Worm (Caenorhabditis elegans) whole organism, young adult: ENCODE results near the gene Y43F8B.3.

ENCODE experiments used
- B0019.2 ChIP-seq: fragments of 200-800 bp; sonication (Bioruptor generic); conservative IDR thresholded peaks from 2 replicates; pipeline ENCODE4 v1.3.6; 2022; ENCODE audit warnings: missing genetic modification reagents, missing genetic modification characterization, missing compliant biosample characterization
- B0261.1 ChIP-seq: sonication (generic microtip); optimal IDR thresholded peaks from 2 replicates; lab custom pipeline; 2016; ENCODE audit warnings: mild to moderate bottlenecking, missing genetic modification characterization, moderate library complexity, missing compliant biosample characterization
- B0336.3 ChIP-seq: fragments of 200-800 bp; sonication (Bioruptor generic); IDR thresholded peaks from 2 replicates; pipeline ENCODE4 v1.3.6; 2022; ENCODE audit warnings: missing genetic modification characterization, missing compliant biosample characterization
- C17E4.6 ChIP-seq: fragments of 200-800 bp; sonication (Bioruptor generic); IDR thresholded peaks from 2 replicates; pipeline ENCODE4 v1.3.6; 2022; ENCODE audit warnings: missing genetic modification reagents, missing genetic modification characterization, missing compliant biosample characterization
- D2030.7 ChIP-seq: fragments of 200-800 bp; sonication (Bioruptor generic); IDR thresholded peaks from 2 replicates; pipeline ENCODE4 v1.3.6; 2022; ENCODE audit warnings: missing genetic modification reagents, missing genetic modification characterization, missing compliant biosample characterization
- F22D6.2 ChIP-seq: sonication (generic microtip); optimal IDR thresholded peaks from 2 replicates; lab custom pipeline; 2016; ENCODE audit warnings: mild to moderate bottlenecking, missing genetic modification characterization, missing compliant biosample characterization
- F39B2.1 ChIP-seq: fragments of 200-800 bp; sonication (Bioruptor generic); IDR thresholded peaks from 2 replicates; pipeline ENCODE4 v1.3.6; 2022; ENCODE audit warnings: missing genetic modification reagents, missing genetic modification characterization, missing compliant biosample characterization
- F55B11.4 ChIP-seq: sonication (generic microtip); optimal IDR thresholded peaks from 2 replicates; lab custom pipeline; 2016; ENCODE audit warnings: missing compliant biosample characterization, missing genetic modification characterization, borderline replicate concordance; ENCODE audit not compliant: insufficient read depth
- F57C9.4 ChIP-seq: sonication (generic microtip); optimal IDR thresholded peaks from 2 replicates; lab custom pipeline; 2017; ENCODE audit warnings: mild to moderate bottlenecking, missing genetic modification characterization, missing compliant biosample characterization
- K12H6.12 ChIP-seq: fragments of 200-800 bp; sonication (Bioruptor generic); optimal IDR thresholded peaks from 2 replicates; lab custom pipeline; 2018; ENCODE audit warnings: mild to moderate bottlenecking, missing genetic modification characterization, missing compliant biosample characterization
- Y53F4B.3 ChIP-seq: fragments of 200-800 bp; sonication (Bioruptor generic); IDR thresholded peaks from 2 replicates; pipeline ENCODE4 v1.3.6; 2022; ENCODE audit warnings: missing genetic modification reagents, missing genetic modification characterization, missing compliant biosample characterization
- Y95B8A.8 ChIP-seq: fragments of 200-800 bp; sonication (Bioruptor generic); IDR thresholded peaks from 2 replicates; pipeline ENCODE4 v1.3.6; 2022; ENCODE audit warnings: missing genetic modification reagents, missing genetic modification characterization, missing compliant biosample characterization
- ZK185.1 ChIP-seq: sonication (generic microtip); optimal IDR thresholded peaks from 2 replicates; lab custom pipeline; 2016; ENCODE audit warnings: mild to moderate bottlenecking, missing genetic modification characterization, missing compliant biosample characterization; ENCODE audit not compliant: poor library complexity, severe bottlenecking
- akir-1 ChIP-seq: fragments of 200-800 bp; sonication (Bioruptor generic); optimal IDR thresholded peaks from 2 replicates; lab custom pipeline; 2018; ENCODE audit warnings: mild to moderate bottlenecking, missing genetic modification characterization, moderate library complexity, missing compliant biosample characterization
- aptf-2 ChIP-seq: fragments of 200-800 bp; sonication (Bioruptor generic); conservative IDR thresholded peaks from 2 replicates; pipeline ENCODE4 v1.3.6; 2022; ENCODE audit warnings: missing genetic modification reagents, missing genetic modification characterization, missing compliant biosample characterization
- attf-6 ChIP-seq: fragments of 200-800 bp; sonication (Bioruptor generic); IDR thresholded peaks from 2 replicates; pipeline ENCODE4 v1.3.6; 2022; ENCODE audit warnings: missing genetic modification reagents, missing genetic modification characterization, missing compliant biosample characterization
- bed-2 ChIP-seq: fragments of 200-800 bp; sonication (Bioruptor generic); IDR thresholded peaks from 2 replicates; pipeline ENCODE4 v1.3.6; 2022; ENCODE audit warnings: missing genetic modification reagents, missing genetic modification characterization, missing compliant biosample characterization
- cebp-1 ChIP-seq, 2 experiments: fragments of 200-800 bp in 1 of 2; sonication (Bioruptor generic) in 1 of 2; sonication (generic microtip) in 1 of 2; IDR thresholded peaks in 1 of 2; optimal IDR thresholded peaks in 1 of 2; 2 replicates each; pipeline versions ENCODE4 v1.3.6 to Lab custom; 2017 to 2022; ENCODE audit warnings: missing compliant biosample characterization in 2 of 2, missing genetic modification characterization in 2 of 2, mild to moderate bottlenecking in 1 of 2, missing genetic modification reagents in 1 of 2, moderate library complexity in 1 of 2
- ceh-27 ChIP-seq: fragments of 200-800 bp; sonication (Bioruptor generic); optimal IDR thresholded peaks from 2 replicates; lab custom pipeline; 2018; ENCODE audit warnings: mild to moderate bottlenecking, missing genetic modification characterization, moderate library complexity, missing compliant biosample characterization
- ceh-58 ChIP-seq: fragments of 200-800 bp; sonication (Bioruptor generic); IDR thresholded peaks from 2 replicates; pipeline ENCODE4 v1.3.6; 2022; ENCODE audit warnings: missing genetic modification characterization, missing compliant biosample characterization
- ceh-91 ChIP-seq: fragments of 200-800 bp; sonication (Bioruptor generic); IDR thresholded peaks from 2 replicates; pipeline ENCODE4 v1.3.6; 2022; ENCODE audit warnings: missing genetic modification reagents, missing genetic modification characterization, missing compliant biosample characterization
- chd-7 ChIP-seq: sonication (generic microtip); optimal IDR thresholded peaks from 2 replicates; lab custom pipeline; 2016; ENCODE audit warnings: mild to moderate bottlenecking, missing genetic modification characterization, moderate library complexity, missing compliant biosample characterization
- die-1 ChIP-seq: sonication (generic microtip); optimal IDR thresholded peaks from 2 replicates; lab custom pipeline; 2016; ENCODE audit warnings: missing genotype, mild to moderate bottlenecking, missing genetic modification characterization, missing compliant biosample characterization
- dpl-1 ChIP-seq: fragments of 150-350 bp; optimal IDR thresholded peaks from 2 replicates; lab custom pipeline; 2014; ENCODE audit warnings: missing biosample characterization, missing genetic modification reagents, missing genetic modification characterization
- egrh-3 ChIP-seq: fragments of 200-800 bp; sonication (Bioruptor generic); IDR thresholded peaks from 2 replicates; pipeline ENCODE4 v1.3.6; 2022; ENCODE audit warnings: missing genetic modification reagents, missing genetic modification characterization, missing compliant biosample characterization
- ekl-4 ChIP-seq: fragments of 200-800 bp; sonication (Bioruptor generic); IDR thresholded peaks from 2 replicates; pipeline ENCODE4 v1.3.6; 2022; ENCODE audit warnings: missing genetic modification reagents, missing genetic modification characterization, missing compliant biosample characterization
- ets-4 ChIP-seq: fragments of 200-800 bp; sonication (Bioruptor generic); optimal IDR thresholded peaks from 2 replicates; lab custom pipeline; 2018; ENCODE audit warnings: mild to moderate bottlenecking, missing genetic modification characterization, missing compliant biosample characterization
- gei-17 ChIP-seq: fragments of 200-800 bp; sonication (Bioruptor generic); optimal IDR thresholded peaks from 2 replicates; lab custom pipeline; 2018; ENCODE audit warnings: mild to moderate bottlenecking, missing genetic modification characterization, missing compliant biosample characterization
- hmg-1.2 ChIP-seq: fragments of 200-800 bp; sonication (Bioruptor generic); IDR thresholded peaks from 2 replicates; pipeline ENCODE4 v1.3.6; 2022; ENCODE audit warnings: missing genetic modification reagents, missing genetic modification characterization, missing compliant biosample characterization
- lin-26 ChIP-seq: fragments of 200-800 bp; sonication (Bioruptor generic); IDR thresholded peaks from 2 replicates; pipeline ENCODE4 v1.3.6; 2022; ENCODE audit warnings: missing genetic modification reagents, missing genetic modification characterization, missing compliant biosample characterization
- lin-35 ChIP-seq, 3 experiments: fragments of 150-350 bp in 2 of 3; sonication (generic microtip) in 1 of 3; optimal IDR thresholded peaks; 2 replicates each; lab custom pipeline; 2014 to 2018; ENCODE audit warnings: missing biosample characterization in 3 of 3, missing genetic modification characterization in 3 of 3, missing genetic modification reagents in 3 of 3
- lir-1 ChIP-seq: fragments of 200-800 bp; sonication (Bioruptor generic); conservative IDR thresholded peaks from 2 replicates; pipeline ENCODE4 v1.3.6; 2022; ENCODE audit warnings: missing genetic modification reagents, missing genetic modification characterization, missing compliant biosample characterization
- madf-6 ChIP-seq: fragments of 200-800 bp; sonication (Bioruptor generic); IDR thresholded peaks from 2 replicates; pipeline ENCODE4 v1.3.6; 2022; ENCODE audit warnings: missing genetic modification reagents, missing genetic modification characterization, missing compliant biosample characterization
- mcd-1 ChIP-seq: fragments of 200-800 bp; sonication (Bioruptor generic); IDR thresholded peaks from 2 replicates; pipeline ENCODE4 v1.3.6; 2022; ENCODE audit warnings: missing genetic modification reagents, missing genetic modification characterization, missing compliant biosample characterization
- mel-28 ChIP-seq: sonication (generic microtip); optimal IDR thresholded peaks from 2 replicates; lab custom pipeline; 2016; ENCODE audit warnings: borderline replicate concordance, mild to moderate bottlenecking, missing genetic modification characterization, missing compliant biosample characterization
- mxl-1 ChIP-seq: sonication (generic microtip); optimal IDR thresholded peaks from 2 replicates; lab custom pipeline; 2016; ENCODE audit warnings: missing genetic modification characterization, missing compliant biosample characterization
- nfya-1 ChIP-seq: sonication (generic microtip); optimal IDR thresholded peaks from 2 replicates; lab custom pipeline; 2017; ENCODE audit warnings: antibody characterized with exemption, missing compliant biosample characterization, missing genetic modification characterization, borderline replicate concordance; ENCODE audit not compliant: insufficient read depth
- nhr-27 ChIP-seq: fragments of 200-800 bp; sonication (Bioruptor generic); optimal IDR thresholded peaks from 2 replicates; lab custom pipeline; 2018; ENCODE audit warnings: mild to moderate bottlenecking, missing genetic modification characterization, moderate library complexity, missing compliant biosample characterization
- nhr-90 ChIP-seq: sonication (generic microtip); optimal IDR thresholded peaks from 2 replicates; lab custom pipeline; 2016; ENCODE audit warnings: missing genotype, mild to moderate bottlenecking, missing genetic modification characterization, missing compliant biosample characterization
- rec-8 ChIP-seq, 2 experiments: sonication (generic microtip); optimal IDR thresholded peaks; 2 replicates each; lab custom pipeline; 2016; ENCODE audit warnings: mild to moderate bottlenecking in 2 of 2, missing genetic modification characterization in 2 of 2, missing genetic modification reagents in 2 of 2, missing genotype in 2 of 2, missing biosample characterization in 1 of 2, missing compliant biosample characterization in 1 of 2, moderate library complexity in 1 of 2
- sdz-38 ChIP-seq: sonication (generic microtip); optimal IDR thresholded peaks from 2 replicates; lab custom pipeline; 2016; ENCODE audit warnings: missing genotype, missing genetic modification characterization, missing compliant biosample characterization
- snpc-1.1 ChIP-seq: sonication (generic microtip); optimal IDR thresholded peaks from 2 replicates; lab custom pipeline; 2017; ENCODE audit warnings: missing genetic modification characterization, mild to moderate bottlenecking, missing compliant biosample characterization, antibody characterized with exemption, moderate library complexity, missing genotype, missing genetic modification reagents; ENCODE audit not compliant: insufficient read depth
- snpc-3.4 ChIP-seq: sonication (generic microtip); optimal IDR thresholded peaks from 2 replicates; lab custom pipeline; 2017; ENCODE audit warnings: missing genetic modification characterization, mild to moderate bottlenecking, missing compliant biosample characterization, antibody characterized with exemption, moderate library complexity, missing genotype, missing genetic modification reagents
- tbp1 ChIP-seq: fragments of 200-800 bp; sonication (Bioruptor generic); optimal IDR thresholded peaks from 2 replicates; lab custom pipeline; 2018; ENCODE audit warnings: mild to moderate bottlenecking, missing genetic modification characterization, missing compliant biosample characterization
- ztf-6 ChIP-seq: fragments of 200-800 bp; sonication (Bioruptor generic); IDR thresholded peaks from 2 replicates; pipeline ENCODE4 v1.3.6; 2022; ENCODE audit warnings: missing genetic modification reagents, missing genetic modification characterization, missing compliant biosample characterization

Y43F8B.3 gene

ce11 chrV:19522551-19523137, 19.7 kb downstream of the Y43F8B.3 start (continued):
- TF ChIP-seq B0261.1, result peak; percentile 18
- no peak for TF ChIP-seq C17E4.6 (GFP tag; lab: Robert Waterston, UW)
- TF ChIP-seq F39B2.1 (GFP tag; lab: Robert Waterston, UW), result no peak
- TF ChIP-seq ceh-27, result peak; percentile 69
- TF ChIP-seq sdz-38 (tag; lab: Kevin White, UChicago), result no peak
- peak; percentile 78; the same call in 1 of the 2 replicates for TF ChIP-seq B0336.3 (GFP tag; lab: Robert Waterston, UW)
- peak; percentile 25 for TF ChIP-seq nhr-90
- no peak for TF ChIP-seq B0019.2 (GFP tag; lab: Robert Waterston, UW)
- TF ChIP-seq K12H6.12 (tag; lab: Kevin White, UChicago), result peak; percentile 85
- peak; percentile 98 for TF ChIP-seq hmg-1.2 (GFP tag; lab: Robert Waterston, UW)
- TF ChIP-seq Y53F4B.3 (GFP tag; lab: Robert Waterston, UW), result no peak
- peak; percentile 33; the same call in 1 of the 2 replicates for TF ChIP-seq egrh-3 (GFP tag; lab: Robert Waterston, UW)
- TF ChIP-seq akir-1 (GFP tag; lab: Kevin White, UChicago), result no peak
- no peak for TF ChIP-seq D2030.7 (GFP tag; lab: Robert Waterston, UW)
- TF ChIP-seq F55B11.4 (tag; lab: Kevin White, UChicago), result no peak
- TF ChIP-seq ceh-91 (GFP tag; lab: Robert Waterston, UW), result no peak
- peak; percentile 93 for TF ChIP-seq chd-7 (tag; lab: Kevin White, UChicago)
- TF ChIP-seq aptf-2 (GFP tag; lab: Robert Waterston, UW), result no peak
- TF ChIP-seq nhr-27 (tag; lab: Kevin White, UChicago), result no peak
- TF ChIP-seq die-1, result peak; percentile 44
- TF ChIP-seq ceh-58 (GFP tag; lab: Robert Waterston, UW), result 0 out of 2 replicates have a peak, but pooled peaks have one; percentile 68
- TF ChIP-seq tbp1 (GFP tag; lab: Kevin White, UChicago), result peak; percentile 68
- TF ChIP-seq cebp-1 (GFP tag; IDR thresholded peaks at IDR 0.05; lab: Robert Waterston, UW), result no peak; the same call in 1 of the 2 replicates
- TF ChIP-seq cebp-1 (tag; optimal IDR thresholded peaks at IDR 0.05; lab: Kevin White, UChicago), result peak; percentile 82
- peak; percentile 82 for TF ChIP-seq gei-17
- no peak for TF ChIP-seq mxl-1 (tag; lab: Kevin White, UChicago)
- peak; percentile 45 for TF ChIP-seq ets-4 (GFP tag; lab: Kevin White, UChicago)
- peak in 1 of 3 experiments; percentile 39 for TF ChIP-seq lin-35 (GFP tag; optimal IDR thresholded peaks at IDR 0.05; lab: Kevin White, UChicago)
- TF ChIP-seq lin-26 (GFP tag; lab: Robert Waterston, UW), result peak; percentile 48; the same call in 1 of the 2 replicates
- peak; percentile 38; the same call in 1 of the 2 replicates for TF ChIP-seq madf-6
- no peak for TF ChIP-seq attf-6 (GFP tag; lab: Robert Waterston, UW)
- TF ChIP-seq snpc-1.1, result no peak
- TF ChIP-seq Y95B8A.8 (GFP tag; lab: Robert Waterston, UW), result no peak
- no peak for TF ChIP-seq F57C9.4 (tag; lab: Kevin White, UChicago)
- peak; percentile 38 for TF ChIP-seq ZK185.1
- no peak for TF ChIP-seq snpc-3.4 (tag; lab: Kevin White, UChicago)
- no peak for TF ChIP-seq bed-2 (GFP tag; lab: Robert Waterston, UW)
- peak; percentile 88 for TF ChIP-seq ekl-4
- no peak for TF ChIP-seq dpl-1 (GFP tag; lab: Kevin White, UChicago)
- TF ChIP-seq rec-8 (tag; optimal IDR thresholded peaks at IDR 0.05; lab: Kevin White, UChicago), result no peak
- TF ChIP-seq F22D6.2 (tag; lab: Kevin White, UChicago), result peak; percentile 0
- no peak; the same call in 1 of the 2 replicates for TF ChIP-seq ztf-6 (GFP tag; lab: Robert Waterston, UW)
- TF ChIP-seq mel-28 (tag; lab: Kevin White, UChicago), result peak; percentile 37
- TF ChIP-seq lir-1 (GFP tag; lab: Robert Waterston, UW), result peak; percentile 44; the same call in 1 of the 2 replicates
- peak; percentile 70; the same call in 1 of the 2 replicates for TF ChIP-seq mcd-1
- TF ChIP-seq nfya-1 (tag; lab: Kevin White, UChicago), result no peak
